Fruit fly (Drosophila melanogaster): ENCODE measurements around the gene Top2.

The Top2 gene

dm6 chr2L:19453381-19453780, at the start of gene Top2 (continued):
- peak; percentile 92 for TF ChIP-seq Med (GFP tag)
- no peak for TF ChIP-seq Poxn (GFP tag; IDR thresholded peaks at IDR 0.05)
- TF ChIP-seq stwl (tag; optimal IDR thresholded peaks at IDR 0.05) = peak; percentile 89
- peak; percentile 79; the same call in 2 of the 3 replicates for TF ChIP-seq CG11560 (tag; IDR thresholded peaks at IDR 0.05)
- peak; percentile 75 for TF ChIP-seq CG11504 (tag; optimal IDR thresholded peaks at IDR 0.05)
- TF ChIP-seq E2f1 (GFP tag; IDR thresholded peaks at IDR 0.05) = peak; percentile 30; the same call in 1 of the 2 replicates
- TF ChIP-seq Ets97D (GFP tag; optimal IDR thresholded peaks at IDR 0.05) = peak; percentile 91
- TF ChIP-seq Dll (GFP tag; IDR thresholded peaks at IDR 0.05; ENCODE audit: partially characterized antibody) = peak; percentile 80
- TF ChIP-seq CG10654 (GFP tag; optimal IDR thresholded peaks at IDR 0.05) = peak; percentile 5
- TF ChIP-seq eve (GFP tag; optimal IDR thresholded peaks at IDR 0.05) = no peak
- peak; percentile 97 for TF ChIP-seq CG2116 (GFP tag; optimal IDR thresholded peaks at IDR 0.05)
- TF ChIP-seq Opbp (GFP tag; IDR thresholded peaks at IDR 0.05; ENCODE audit: partially characterized antibody) = peak; percentile 88
- TF ChIP-seq CG3995 (GFP tag; optimal IDR thresholded peaks at IDR 0.05) = peak; percentile 100
- TF ChIP-seq CG3726 (GFP tag; IDR thresholded peaks at IDR 0.05) = no peak
- TF ChIP-seq run (tag; optimal IDR thresholded peaks at IDR 0.05) = no peak
- no peak for TF ChIP-seq gcm2 (GFP tag; optimal IDR thresholded peaks at IDR 0.05)
- TF ChIP-seq vfl (GFP tag; optimal IDR thresholded peaks at IDR 0.05) = peak; percentile 52
- TF ChIP-seq ems (GFP tag; optimal IDR thresholded peaks at IDR 0.05) = peak; percentile 29
- peak; percentile 58 for TF ChIP-seq CG2120 (GFP tag; optimal IDR thresholded peaks at IDR 0.05)
- peak; percentile 54 for TF ChIP-seq B-H2 (GFP tag; optimal IDR thresholded peaks at IDR 0.05)
- no peak for TF ChIP-seq CG5180 (GFP tag; optimal IDR thresholded peaks at IDR 0.05)
- peak; percentile 95 for TF ChIP-seq HmgD (GFP tag; optimal IDR thresholded peaks at IDR 0.05)
- TF ChIP-seq CG4820 (GFP tag; optimal IDR thresholded peaks at IDR 0.05) = no peak
- TF ChIP-seq shn (GFP tag; optimal IDR thresholded peaks at IDR 0.05) = peak; percentile 30
- TF ChIP-seq psq (GFP tag; optimal IDR thresholded peaks at IDR 0.05) = no peak
- peak; percentile 79 for TF ChIP-seq zen2 (GFP tag; IDR thresholded peaks at IDR 0.05; ENCODE audit: partially characterized antibody)
- TF ChIP-seq eyg (GFP tag; optimal IDR thresholded peaks at IDR 0.05) = no peak
- no peak for TF ChIP-seq CG18764 (GFP tag; optimal IDR thresholded peaks at IDR 0.05)
- no peak for TF ChIP-seq CG4707 (GFP tag; optimal IDR thresholded peaks at IDR 0.05)
- peak; percentile 89 for TF ChIP-seq Myb (GFP tag; optimal IDR thresholded peaks at IDR 0.05)
- TF ChIP-seq CG14441 (GFP tag; IDR thresholded peaks at IDR 0.05) = no peak
- peak; percentile 47; the same call in 1 of the 2 replicates for TF ChIP-seq CG32767 (GFP tag; IDR thresholded peaks at IDR 0.05)
- TF ChIP-seq CG17912 (GFP tag; optimal IDR thresholded peaks at IDR 0.05) = peak; percentile 16
- no peak for TF ChIP-seq exex (tag; optimal IDR thresholded peaks at IDR 0.05)
- no peak for TF ChIP-seq sqz (GFP tag; optimal IDR thresholded peaks at IDR 0.05)
- no peak for TF ChIP-seq Rx (GFP tag; IDR thresholded peaks at IDR 0.05)
- TF ChIP-seq Sox102F (GFP tag; optimal IDR thresholded peaks at IDR 0.05) = no peak
- peak; percentile 57 for TF ChIP-seq CG12391 (tag; optimal IDR thresholded peaks at IDR 0.05)
- TF ChIP-seq da (GFP tag; optimal IDR thresholded peaks at IDR 0.05) = no peak
- TF ChIP-seq scrt (GFP tag; optimal IDR thresholded peaks at IDR 0.05) = peak; percentile 65
- no peak for TF ChIP-seq CG4328 (GFP tag; optimal IDR thresholded peaks at IDR 0.05)
- peak; percentile 40 for TF ChIP-seq HLH54F (GFP tag; optimal IDR thresholded peaks at IDR 0.05)
- TF ChIP-seq Sin3A (optimal IDR thresholded peaks at IDR 0.05) = peak; percentile 41
- peak; percentile 70 for TF ChIP-seq CTCF (GFP tag; optimal IDR thresholded peaks at IDR 0.05)
- TF ChIP-seq Drgx (GFP tag; IDR thresholded peaks at IDR 0.05) = no peak
- TF ChIP-seq Oli (tag; optimal IDR thresholded peaks at IDR 0.05) = no peak
- TF ChIP-seq HLHmδ (GFP tag; optimal IDR thresholded peaks at IDR 0.05) = no peak
- peak; percentile 76 for TF ChIP-seq Scr (GFP tag; IDR thresholded peaks at IDR 0.05; ENCODE audit: partially characterized antibody)
- peak in 1 of 2 experiments; percentile 30 for TF ChIP-seq crp (GFP tag; optimal IDR thresholded peaks at IDR 0.05)
- peak; percentile 15 for TF ChIP-seq fu2 (GFP tag; optimal IDR thresholded peaks at IDR 0.05)
- no peak for TF ChIP-seq Hr39 (optimal IDR thresholded peaks at IDR 0.05)
- TF ChIP-seq gem (tag; optimal IDR thresholded peaks at IDR 0.05) = peak; percentile 51

All from whole organism, embryonic.